Fruit fly (Drosophila melanogaster) whole organism, embryonic: Measurements from ENCODE around the gene CG46270.

Source experiments
- CG14441 ChIP-seq: fragments of 200-800 bp; sonication (Bioruptor generic); IDR thresholded peaks from 2 replicates; pipeline ENCODE4 v1.3.6; 2022; ENCODE audit warnings: missing biosample characterization, missing genetic modification characterization
- CG16779 ChIP-seq: fragments of 200-800 bp; sonication (Bioruptor generic); IDR thresholded peaks from 2 replicates; pipeline ENCODE4 v1.3.6; 2022; ENCODE audit warnings: missing biosample characterization, missing genetic modification characterization
- CG30020 ChIP-seq: fragments of 200-800 bp; optimal IDR thresholded peaks from 2 replicates; lab custom pipeline; 2019; ENCODE audit warnings: missing biosample characterization, mild to moderate bottlenecking, missing genetic modification characterization, moderate library complexity
- CHES-1-like ChIP-seq: fragments of 200-800 bp; sonication (Bioruptor generic); optimal IDR thresholded peaks from 2 replicates; lab custom pipeline; 2016; ENCODE audit warnings: missing biosample characterization, missing genetic modification characterization
- Nf-YA ChIP-seq: fragments of 200-800 bp; sonication (Bioruptor generic); IDR thresholded peaks from 2 replicates; pipeline ENCODE4 v1.3.6; 2022; ENCODE audit warnings: missing biosample characterization, missing genetic modification characterization
- Pdp1 ChIP-seq, 2 experiments: fragments of 200-800 bp; sonication (Bioruptor generic); optimal IDR thresholded peaks; 3 replicates each; lab custom pipeline; 2016; ENCODE audit warnings: missing biosample characterization in 2 of 2, missing genetic modification characterization in 2 of 2, mild to moderate bottlenecking in 1 of 2, moderate library complexity in 1 of 2
- exex ChIP-seq: fragments of 200-800 bp; sonication (Bioruptor generic); optimal IDR thresholded peaks from 4 replicates; lab custom pipeline; 2018; ENCODE audit warnings: missing biosample characterization, mild to moderate bottlenecking, missing genetic modification characterization, moderate library complexity
- knrl ChIP-seq: fragments of 200-800 bp; sonication (Bioruptor generic); IDR thresholded peaks from 3 replicates; pipeline ENCODE4 v1.3.6; 2022; ENCODE audit warnings: missing biosample characterization, missing genetic modification characterization; ENCODE audit not compliant: partially characterized antibody
- pnt ChIP-seq: fragments of 200-800 bp; sonication (Bioruptor generic); optimal IDR thresholded peaks from 3 replicates; lab custom pipeline; 2016; ENCODE audit warnings: missing biosample characterization, missing genetic modification characterization

DNA sequence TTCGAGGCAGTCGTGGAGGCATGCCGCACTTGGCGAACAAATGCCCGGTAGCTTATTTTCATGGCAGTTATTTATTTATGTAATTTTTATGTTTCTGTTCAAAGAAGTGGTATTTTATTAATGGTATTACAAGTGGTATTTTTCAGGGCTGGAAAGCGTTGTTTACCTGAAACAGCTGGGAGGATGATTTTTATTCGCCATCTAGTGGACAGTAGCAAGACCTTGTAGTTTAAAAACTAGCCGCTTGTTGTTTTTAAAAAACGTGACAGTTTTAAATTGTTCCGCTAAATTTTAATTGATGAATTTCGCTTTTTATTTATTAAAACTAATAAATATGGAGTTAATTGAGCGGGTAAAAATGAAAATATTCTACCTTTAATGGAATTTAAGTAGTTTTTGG, 12.3 kb downstream of the CG46270 start, which contains the start of gene CG6345:
- TF ChIP-seq CHES-1-like (GFP tag; lab: Kevin White, UChicago), result peak; percentile 76
- peak; percentile 80 to 96 for TF ChIP-seq Pdp1 (GFP tag; optimal IDR thresholded peaks at IDR 0.05; lab: Kevin White, UChicago)
- peak; percentile 28 for TF ChIP-seq exex (tag; lab: Kevin White, UChicago)
- TF ChIP-seq CG30020, result peak; percentile 55
- no peak for TF ChIP-seq CG16779
- TF ChIP-seq pnt (GFP tag; lab: Kevin White, UChicago), result peak; percentile 53
- TF ChIP-seq Nf-YA (GFP tag; lab: Robert Waterston, UW), result peak; percentile 48; the same call in 1 of the 2 replicates
- TF ChIP-seq CG14441, result peak; percentile 80
- peak; percentile 41; the same call in 1 of the 3 replicates for TF ChIP-seq knrl (GFP tag; lab: Robert Waterston, UW)
